Worm (Caenorhabditis elegans) whole organism, early embryonic: ENCODE measurements around the gene srh-17.

Experiments used
- F13C5.2 ChIP-seq: sonication (generic microtip); optimal IDR thresholded peaks from 2 replicates; lab custom pipeline; 2017; ENCODE audit warnings: mild to moderate bottlenecking, missing genetic modification characterization, inconsistent platforms, missing compliant biosample characterization
- aly-1 ChIP-seq: sonication (generic microtip); optimal IDR thresholded peaks from 2 replicates; lab custom pipeline; 2016; ENCODE audit warnings: missing genetic modification characterization, missing compliant biosample characterization
- ama-1 ChIP-seq: fragments of 150-350 bp; optimal IDR thresholded peaks from 2 replicates; lab custom pipeline; 2014
- ceh-13 ChIP-seq: fragments of 200-800 bp; sonication (Bioruptor generic); optimal IDR thresholded peaks from 2 replicates; lab custom pipeline; 2018; ENCODE audit warnings: mild to moderate bottlenecking, missing genetic modification characterization, missing compliant biosample characterization
- ceh-36 ChIP-seq: sonication (generic microtip); optimal IDR thresholded peaks from 2 replicates; lab custom pipeline; 2016; ENCODE audit warnings: missing genetic modification characterization, inconsistent platforms, missing compliant biosample characterization
- ets-7 ChIP-seq: sonication (generic microtip); optimal IDR thresholded peaks from 2 replicates; lab custom pipeline; 2016; ENCODE audit warnings: missing genotype, missing genetic modification characterization, missing compliant biosample characterization
- flt-1 ChIP-seq: fragments of 200-800 bp; sonication (Bioruptor generic); IDR thresholded peaks from 2 replicates; pipeline ENCODE4 v1.3.6; 2022; ENCODE audit warnings: missing genetic modification characterization, missing compliant biosample characterization
- hmbx-1 ChIP-seq: sonication (generic microtip); optimal IDR thresholded peaks from 2 replicates; lab custom pipeline; 2016; ENCODE audit warnings: mild to moderate bottlenecking, missing genetic modification characterization, missing compliant biosample characterization
- pes-1 ChIP-seq: fragments of 200-800 bp; sonication (Bioruptor generic); IDR thresholded peaks from 2 replicates; pipeline ENCODE4 v1.3.6; 2022; ENCODE audit warnings: missing genetic modification reagents, missing genetic modification characterization, missing compliant biosample characterization
- sea-1 ChIP-seq: fragments of 200-800 bp; sonication (Bioruptor generic); conservative IDR thresholded peaks from 2 replicates; pipeline ENCODE4 v1.3.6; 2022; ENCODE audit warnings: missing genetic modification characterization, missing compliant biosample characterization
- tbx-37 ChIP-seq: fragments of 200-800 bp; sonication (Bioruptor generic); conservative IDR thresholded peaks from 2 replicates; pipeline ENCODE4 v1.3.6; 2022; ENCODE audit warnings: missing genetic modification reagents, missing genetic modification characterization, missing compliant biosample characterization

DNA sequence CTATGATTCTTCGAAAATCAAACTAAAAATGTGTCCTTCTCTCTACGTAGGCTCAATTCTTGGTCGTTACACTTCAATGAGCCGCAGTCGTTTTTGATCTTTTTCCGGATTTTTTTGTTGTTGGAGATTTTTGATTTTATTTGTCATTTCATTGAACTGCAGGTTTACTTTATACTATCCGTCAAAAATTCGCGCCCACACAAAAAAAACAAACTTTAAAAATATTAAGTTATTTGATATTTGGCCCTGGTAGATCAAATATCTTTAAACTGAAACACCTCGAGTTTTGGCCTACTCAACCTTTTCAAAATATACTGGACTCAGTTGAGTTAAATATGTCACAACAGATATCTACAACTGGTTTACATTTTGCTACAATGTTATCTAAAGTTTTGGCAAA lies 45.4 kb upstream of the srh-17 start:
- no peak for TF ChIP-seq ama-1
- no peak for TF ChIP-seq flt-1 (GFP tag; lab: Robert Waterston, UW)
- TF ChIP-seq ceh-36 (tag; lab: Kevin White, UChicago) = no peak
- TF ChIP-seq F13C5.2 (tag; lab: Kevin White, UChicago) = no peak
- no peak for TF ChIP-seq aly-1 (tag; lab: Kevin White, UChicago)
- no peak for TF ChIP-seq ceh-13 (GFP tag; lab: Kevin White, UChicago)
- no peak for TF ChIP-seq ets-7 (tag; lab: Kevin White, UChicago)
- no peak for TF ChIP-seq sea-1 (GFP tag; lab: Robert Waterston, UW)
- TF ChIP-seq tbx-37 (GFP tag; lab: Robert Waterston, UW) = no peak
- no peak for TF ChIP-seq hmbx-1 (tag; lab: Kevin White, UChicago)
- no peak for TF ChIP-seq pes-1 (GFP tag; lab: Robert Waterston, UW)
